Worm (Caenorhabditis elegans) whole organism, mixed stage, embryonic: ENCODE results near the gene epc-1.

ENCODE experiments used
- M03D4.4 ChIP-seq: sonication (generic microtip); optimal IDR thresholded peaks from 2 replicates; lab custom pipeline; 2017; ENCODE audit warnings: mild to moderate bottlenecking, missing genetic modification characterization, missing compliant biosample characterization
- ces-1 ChIP-seq: fragments of 150-350 bp; optimal IDR thresholded peaks from 2 replicates; lab custom pipeline; 2014; ENCODE audit warnings: missing biosample characterization, missing genetic modification reagents, missing genetic modification characterization
- elt-3 ChIP-seq: fragments of 150-350 bp; optimal IDR thresholded peaks from 2 replicates; lab custom pipeline; 2014; ENCODE audit warnings: missing biosample characterization, missing genetic modification characterization
- lin-13 ChIP-seq: fragments of 150-350 bp; optimal IDR thresholded peaks from 2 replicates; lab custom pipeline; 2014; ENCODE audit warnings: missing biosample characterization, missing genetic modification characterization
- lsy-2 ChIP-seq: fragments of 150-350 bp; optimal IDR thresholded peaks from 2 replicates; lab custom pipeline; 2014; ENCODE audit warnings: missing biosample characterization, missing genetic modification characterization
- nhr-237 ChIP-seq: fragments of 150-350 bp; optimal IDR thresholded peaks from 2 replicates; lab custom pipeline; 2014; ENCODE audit warnings: missing biosample characterization, missing genetic modification characterization
- nhr-28 ChIP-seq: fragments of 150-350 bp; optimal IDR thresholded peaks from 2 replicates; lab custom pipeline; 2014; ENCODE audit warnings: missing biosample characterization, missing genetic modification characterization
- nhr-76 ChIP-seq: sonication (generic microtip); optimal IDR thresholded peaks from 2 replicates; lab custom pipeline; 2017; ENCODE audit warnings: missing biosample characterization, missing genetic modification characterization
- pha-4 ChIP-seq: fragments of 150-350 bp; optimal IDR thresholded peaks from 2 replicates; lab custom pipeline; 2018; ENCODE audit warnings: missing biosample characterization, missing genetic modification reagents, missing genetic modification characterization
- snpc-4 ChIP-seq: fragments of 150-350 bp; optimal IDR thresholded peaks from 2 replicates; lab custom pipeline; 2014; ENCODE audit warnings: missing biosample characterization, missing genetic modification characterization
- unc-39 ChIP-seq: fragments of 150-350 bp; optimal IDR thresholded peaks from 2 replicates; lab custom pipeline; 2014; ENCODE audit warnings: missing biosample characterization, missing genetic modification characterization
- ztf-11 ChIP-seq: fragments of 150-350 bp; optimal IDR thresholded peaks from 2 replicates; lab custom pipeline; 2014; ENCODE audit warnings: missing biosample characterization, missing genetic modification characterization

DNA sequence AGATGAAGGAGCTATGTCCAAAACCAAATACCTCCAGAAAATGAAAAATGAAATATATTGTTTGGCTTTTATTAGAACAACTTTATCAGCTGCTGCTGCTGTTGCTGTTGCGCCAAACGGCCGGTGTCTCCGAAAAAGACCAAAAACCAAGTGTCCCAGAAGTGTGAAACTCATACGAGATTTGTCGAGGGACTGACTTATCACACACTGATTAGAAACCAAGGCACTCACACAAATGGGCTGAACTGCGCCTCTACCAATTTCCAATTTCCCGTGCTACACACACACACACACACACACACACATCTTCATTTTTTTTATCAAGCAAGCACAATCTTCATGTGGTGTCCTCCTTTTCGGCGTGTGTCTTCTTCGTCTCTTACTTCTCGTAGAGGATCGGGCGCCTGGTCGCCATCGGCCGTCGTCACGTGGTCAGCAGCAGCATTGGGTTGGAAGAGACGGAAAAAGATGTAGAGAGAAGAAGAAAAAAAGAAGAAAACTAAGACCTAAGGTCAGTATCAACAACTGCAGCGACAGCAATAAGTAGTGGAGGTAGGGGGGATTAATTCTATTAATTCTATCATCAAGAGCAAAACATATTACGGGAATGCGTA, 40.2 kb downstream of the epc-1 start:
- no peak for TF ChIP-seq nhr-28 (tag; lab: Kevin White, UChicago)
- no peak for TF ChIP-seq pha-4
- TF ChIP-seq ztf-11 (tag; lab: Kevin White, UChicago) = no peak
- TF ChIP-seq nhr-76 (tag; lab: Kevin White, UChicago) = no peak
- TF ChIP-seq nhr-237 = no peak
- no peak for TF ChIP-seq snpc-4 (tag; lab: Kevin White, UChicago)
- no peak for TF ChIP-seq unc-39 (tag; lab: Kevin White, UChicago)
- no peak for TF ChIP-seq M03D4.4
- TF ChIP-seq lin-13 = no peak
- TF ChIP-seq elt-3 (tag; lab: Kevin White, UChicago) = no peak
- TF ChIP-seq lsy-2 (tag; lab: Kevin White, UChicago) = no peak
- TF ChIP-seq ces-1 (GFP tag; lab: Kevin White, UChicago) = no peak
